Worm (Caenorhabditis elegans) whole organism, L2 larva: Measurements from ENCODE around the gene M04C3.5.

ENCODE experiments used
- C34F6.9 ChIP-seq: fragments of 150-350 bp; optimal IDR thresholded peaks from 2 replicates; lab custom pipeline; 2014; ENCODE audit warnings: missing biosample characterization, missing genetic modification characterization
- F13H6.1 ChIP-seq: sonication (generic microtip); optimal IDR thresholded peaks from 2 replicates; lab custom pipeline; 2016; ENCODE audit warnings: missing genetic modification characterization, missing compliant biosample characterization
- R02D3.7 ChIP-seq: fragments of 150-350 bp; optimal IDR thresholded peaks from 2 replicates; lab custom pipeline; 2014; ENCODE audit warnings: missing biosample characterization, missing genetic modification characterization
- Y55F3AM.14 ChIP-seq: fragments of 200-800 bp; sonication (Bioruptor generic); optimal IDR thresholded peaks from 2 replicates; lab custom pipeline; 2018; ENCODE audit warnings: mild to moderate bottlenecking, missing genetic modification characterization, missing compliant biosample characterization
- aly-2 ChIP-seq: fragments of 150-350 bp; optimal IDR thresholded peaks from 2 replicates; lab custom pipeline; 2014; ENCODE audit warnings: missing biosample characterization, missing genetic modification characterization
- ama-1 ChIP-seq: fragments of 150-350 bp; optimal IDR thresholded peaks from 2 replicates; lab custom pipeline; 2018; ENCODE audit warnings: inconsistent platforms
- crh-2 ChIP-seq: sonication (generic microtip); optimal IDR thresholded peaks from 2 replicates; lab custom pipeline; 2017; ENCODE audit warnings: missing biosample characterization, missing genetic modification characterization
- dmd-4 ChIP-seq: sonication (generic microtip); optimal IDR thresholded peaks from 2 replicates; lab custom pipeline; 2017; ENCODE audit warnings: missing biosample characterization, missing genetic modification characterization
- elt-3 ChIP-seq: sonication (generic microtip); optimal IDR thresholded peaks from 2 replicates; lab custom pipeline; 2017; ENCODE audit warnings: missing biosample characterization, missing genetic modification characterization
- fos-1 ChIP-seq: fragments of 150-350 bp; optimal IDR thresholded peaks from 2 replicates; lab custom pipeline; 2014; ENCODE audit warnings: missing biosample characterization, missing genetic modification characterization
- lin-11 ChIP-seq: fragments of 150-350 bp; sonication (generic microtip); optimal IDR thresholded peaks from 2 replicates; lab custom pipeline; 2014; ENCODE audit warnings: missing biosample characterization, missing genetic modification characterization, inconsistent platforms, mixed read lengths
- lin-13 ChIP-seq: fragments of 150-350 bp; optimal IDR thresholded peaks from 2 replicates; lab custom pipeline; 2014; ENCODE audit warnings: missing biosample characterization, missing genetic modification reagents, missing genetic modification characterization
- lsy-2 ChIP-seq, 2 experiments: fragments of 150-350 bp in 1 of 2; sonication (generic microtip) in 1 of 2; optimal IDR thresholded peaks; 2 replicates each; lab custom pipeline; 2014 to 2017; ENCODE audit warnings: missing biosample characterization in 2 of 2, missing genetic modification characterization in 2 of 2
- mab-5 ChIP-seq: fragments of 150-350 bp; optimal IDR thresholded peaks from 2 replicates; lab custom pipeline; 2014; ENCODE audit warnings: missing biosample characterization, missing genetic modification characterization
- mbf-1 ChIP-seq: sonication (generic microtip); optimal IDR thresholded peaks from 2 replicates; lab custom pipeline; 2017; ENCODE audit warnings: missing biosample characterization, missing genetic modification characterization
- nhr-10 ChIP-seq: sonication (generic microtip); optimal IDR thresholded peaks from 2 replicates; lab custom pipeline; 2017; ENCODE audit warnings: missing biosample characterization, missing genetic modification characterization
- nhr-11 ChIP-seq: fragments of 150-350 bp; optimal IDR thresholded peaks from 2 replicates; lab custom pipeline; 2014; ENCODE audit warnings: missing biosample characterization, missing genetic modification characterization
- nhr-12 ChIP-seq: fragments of 150-350 bp; optimal IDR thresholded peaks from 2 replicates; lab custom pipeline; 2014; ENCODE audit warnings: missing biosample characterization, missing genetic modification characterization
- nhr-21 ChIP-seq: fragments of 150-350 bp; optimal IDR thresholded peaks from 2 replicates; lab custom pipeline; 2014; ENCODE audit warnings: missing biosample characterization, missing genetic modification characterization
- nhr-25 ChIP-seq: fragments of 150-350 bp; sonication (generic microtip); optimal IDR thresholded peaks from 3 replicates; lab custom pipeline; 2014; ENCODE audit warnings: missing biosample characterization, missing genetic modification characterization
- nhr-6 ChIP-seq: fragments of 150-350 bp; optimal IDR thresholded peaks from 2 replicates; lab custom pipeline; 2014; ENCODE audit warnings: missing biosample characterization, missing genetic modification characterization
- peb-1 ChIP-seq: fragments of 150-350 bp; optimal IDR thresholded peaks from 2 replicates; lab custom pipeline; 2014; ENCODE audit warnings: missing biosample characterization, missing genetic modification characterization
- sma-3 ChIP-seq: sonication (generic microtip); optimal IDR thresholded peaks from 2 replicates; lab custom pipeline; 2016; ENCODE audit warnings: missing genetic modification reagents, missing genetic modification characterization, missing compliant biosample characterization
- sma-9 ChIP-seq, 2 experiments: fragments of 150-350 bp in 1 of 2; sonication (generic microtip) in 1 of 2; optimal IDR thresholded peaks; 2 replicates each; lab custom pipeline; 2014 to 2016; ENCODE audit warnings: missing genetic modification characterization in 2 of 2, mild to moderate bottlenecking in 1 of 2, missing biosample characterization in 1 of 2, missing compliant biosample characterization in 1 of 2, missing genetic modification reagents in 1 of 2, moderate library complexity in 1 of 2
- snpc-4 ChIP-seq: fragments of 150-350 bp; optimal IDR thresholded peaks from 2 replicates; lab custom pipeline; 2014; ENCODE audit warnings: missing biosample characterization, missing genetic modification characterization
- unc-39 ChIP-seq: fragments of 150-350 bp; optimal IDR thresholded peaks from 2 replicates; lab custom pipeline; 2014; ENCODE audit warnings: missing biosample characterization, missing genetic modification characterization
- unc-55 ChIP-seq: fragments of 150-350 bp; sonication (generic microtip); optimal IDR thresholded peaks from 3 replicates; lab custom pipeline; 2014; ENCODE audit warnings: missing biosample characterization, missing genetic modification reagents, missing genetic modification characterization
- unc-62 ChIP-seq: fragments of 150-350 bp; optimal IDR thresholded peaks from 2 replicates; lab custom pipeline; 2014; ENCODE audit warnings: missing biosample characterization, missing genetic modification reagents, missing genetic modification characterization
- zag-1 ChIP-seq: fragments of 150-350 bp; optimal IDR thresholded peaks from 2 replicates; lab custom pipeline; 2014; ENCODE audit warnings: missing biosample characterization, missing genetic modification characterization
- ztf-1 ChIP-seq: fragments of 200-800 bp; sonication (Bioruptor generic); conservative IDR thresholded peaks from 2 replicates; pipeline ENCODE4 v1.3.6; 2022; ENCODE audit warnings: missing genetic modification characterization, missing compliant biosample characterization
- ztf-4 ChIP-seq: fragments of 150-350 bp; optimal IDR thresholded peaks from 2 replicates; lab custom pipeline; 2014; ENCODE audit warnings: missing biosample characterization, missing genetic modification characterization

M04C3.5 gene

ce11 chrV:19473842-19474514, 24.4 kb downstream of the M04C3.5 start, which contains the start of gene Y43F8B.10:
Gene Y43F8B.10, plus strand, starts transcription at chrV:19474464.
- no peak for TF ChIP-seq mbf-1 (tag; lab: Kevin White, UChicago)
- TF ChIP-seq, all 48 proteins: peak for 0

ce11 chrV:19477302-19477701, 27.8 kb downstream of the M04C3.5 start:
- TF ChIP-seq lsy-2 (tag; optimal IDR thresholded peaks at IDR 0.05; lab: Kevin White, UChicago), result no peak
- TF ChIP-seq ama-1 (lab: Kevin White, UChicago), result no peak
- no peak for TF ChIP-seq nhr-21
- no peak for TF ChIP-seq elt-3 (tag; lab: Kevin White, UChicago)
- no peak for TF ChIP-seq R02D3.7 (tag; lab: Kevin White, UChicago)
- no peak for TF ChIP-seq nhr-6
- no peak for TF ChIP-seq aly-2 (tag; lab: Kevin White, UChicago)
- TF ChIP-seq mab-5, result no peak
- TF ChIP-seq unc-39 (tag; lab: Kevin White, UChicago), result no peak

ce11 chrV:19477852-19478251, 28.3 kb downstream of the M04C3.5 start, which contains the start of gene Y43F8B.9:
Gene Y43F8B.9, plus strand, starts transcription at chrV:19478152.
- TF ChIP-seq lin-11 (tag; lab: Kevin White, UChicago) (no peak), lin-13 (no peak), peb-1 (no peak), nhr-6 (no peak), Y55F3AM.14 (GFP tag; lab: Kevin White, UChicago) (no peak), zag-1 (no peak), crh-2 (no peak), C34F6.9 (tag; lab: Kevin White, UChicago) (no peak), nhr-21 (no peak)

DNA sequence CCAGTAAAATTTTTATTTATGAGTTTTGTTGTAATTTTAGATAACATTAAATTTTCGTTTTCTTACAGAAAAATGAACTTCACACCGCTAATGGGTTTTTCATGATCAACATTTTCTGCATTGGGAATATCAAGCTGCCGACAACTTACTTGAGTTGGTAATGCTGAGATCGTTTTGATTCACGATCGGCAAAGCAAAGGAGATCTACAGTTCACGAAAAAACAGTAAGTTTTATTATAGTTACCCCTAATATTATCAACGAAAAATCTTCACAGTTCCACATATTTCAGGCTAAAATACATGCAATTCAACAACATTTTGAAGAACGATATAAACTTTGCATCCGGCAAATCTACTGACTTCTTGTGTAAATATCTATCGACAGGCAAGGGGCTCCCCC, 33.0 kb downstream of the M04C3.5 start, which contains the start of gene Y43F8B.22:
Gene Y43F8B.22, plus strand, starts transcription at position 301 of the 400 bp plus-strand sequence.
- TF ChIP-seq F13H6.1 (tag; lab: Kevin White, UChicago) (no peak), nhr-12 (tag; lab: Kevin White, UChicago) (no peak), nhr-11 (tag; lab: Kevin White, UChicago) (no peak), fos-1 (tag; lab: Kevin White, UChicago) (no peak), crh-2 (no peak), nhr-25 (tag; lab: Kevin White, UChicago) (no peak)

DNA sequence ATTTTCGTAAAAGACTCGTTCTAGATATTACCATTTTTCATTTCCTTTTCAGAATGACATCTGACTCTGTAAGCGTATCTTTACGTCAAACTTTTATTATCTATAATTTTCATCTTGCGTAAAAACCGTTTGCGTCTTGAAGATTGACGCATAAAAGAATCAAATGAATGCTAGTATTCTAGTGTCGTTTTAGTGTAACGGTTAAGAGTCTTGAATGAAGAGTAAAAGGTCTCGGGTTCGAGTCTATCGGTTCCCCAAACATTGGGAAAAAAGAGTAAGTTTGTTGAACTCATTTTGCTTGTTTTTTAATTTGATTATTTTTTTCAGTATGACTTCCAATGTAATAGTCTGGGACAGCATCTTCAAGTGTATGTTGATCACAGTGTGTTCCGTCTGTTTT, 35.0 kb downstream of the M04C3.5 start, which contains the start of gene Y43F8B.17:
Gene Y43F8B.17, plus strand, starts transcription at position 215 of the 400 bp plus-strand sequence.
- no peak for TF ChIP-seq fos-1 (tag; lab: Kevin White, UChicago)
- TF ChIP-seq zag-1, result no peak
- TF ChIP-seq nhr-10, result no peak
- no peak for TF ChIP-seq peb-1
- no peak for TF ChIP-seq sma-9 (GFP tag; optimal IDR thresholded peaks at IDR 0.05; lab: Kevin White, UChicago)
- no peak for TF ChIP-seq sma-9 (tag; optimal IDR thresholded peaks at IDR 0.05; lab: Kevin White, UChicago)
- no peak for TF ChIP-seq ztf-1 (GFP tag; lab: Robert Waterston, UW)
- TF ChIP-seq nhr-12 (tag; lab: Kevin White, UChicago), result no peak

DNA sequence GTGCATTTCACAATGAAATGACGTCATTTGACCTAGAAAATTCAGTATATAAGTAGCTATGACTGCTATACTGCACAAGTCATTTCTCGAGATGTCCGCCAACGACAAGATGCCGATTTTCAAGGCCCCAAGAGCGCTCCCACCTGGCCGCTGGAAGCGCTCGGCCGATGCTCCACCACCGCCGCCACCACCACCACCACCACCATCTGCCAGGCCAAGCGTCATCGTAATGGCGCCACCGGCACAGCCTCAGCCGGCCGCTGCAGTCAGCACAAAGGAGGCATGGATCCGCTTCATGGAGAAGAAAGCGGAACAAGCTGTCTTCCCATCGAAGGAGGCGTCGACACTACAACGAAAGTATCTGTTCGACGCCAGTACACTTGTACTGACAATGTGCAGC, 35.7 kb downstream of the M04C3.5 start, which contains the start of gene Y43F8B.28:
Gene Y43F8B.28, plus strand, starts transcription at position 59 of the 400 bp plus-strand sequence.
- TF ChIP-seq F13H6.1 (tag; lab: Kevin White, UChicago), result no peak
- no peak for TF ChIP-seq sma-3 (GFP tag; lab: Kevin White, UChicago)
- TF ChIP-seq ztf-4 (tag; lab: Kevin White, UChicago), result no peak
- no peak for TF ChIP-seq mbf-1 (tag; lab: Kevin White, UChicago)
- TF ChIP-seq nhr-25 (tag; lab: Kevin White, UChicago), result no peak
- no peak for TF ChIP-seq ama-1 (lab: Kevin White, UChicago)

DNA sequence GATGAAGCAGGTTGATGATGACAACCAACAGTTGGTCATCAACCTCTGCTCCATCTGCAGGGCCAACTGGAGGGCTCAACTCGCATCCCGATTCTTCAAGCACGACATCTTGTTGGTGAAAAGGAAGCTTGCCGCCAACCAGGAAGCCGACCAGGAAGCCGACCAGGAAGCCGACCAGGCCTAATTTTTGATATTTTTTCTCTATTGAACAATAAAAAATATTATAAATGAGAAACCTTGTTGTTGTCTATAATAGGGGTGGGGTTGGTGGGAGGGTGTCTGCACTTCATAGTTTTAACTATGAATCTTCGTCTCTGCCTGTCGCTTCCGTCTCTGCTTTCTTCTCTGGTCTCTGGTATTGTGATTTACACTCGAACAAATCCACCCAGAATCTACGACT, 36.2 kb downstream of the M04C3.5 start, which contains the start of gene Y43F8B.18:
Gene Y43F8B.18, plus strand, starts transcription at position 301 of the 400 bp plus-strand sequence.
- no peak for TF ChIP-seq ztf-1 (GFP tag; lab: Robert Waterston, UW)
- no peak for TF ChIP-seq dmd-4 (tag; lab: Kevin White, UChicago)
- no peak for TF ChIP-seq unc-62 (GFP tag; lab: Kevin White, UChicago)
- TF ChIP-seq lin-11 (tag; lab: Kevin White, UChicago), result no peak
- no peak for TF ChIP-seq unc-55 (GFP tag; lab: Kevin White, UChicago)
- no peak for TF ChIP-seq elt-3 (tag; lab: Kevin White, UChicago)
- no peak for TF ChIP-seq snpc-4 (tag; lab: Kevin White, UChicago)
- TF ChIP-seq ztf-4 (tag; lab: Kevin White, UChicago), result no peak
- no peak for TF ChIP-seq unc-39 (tag; lab: Kevin White, UChicago)
